Fruit fly (Drosophila melanogaster) ovary, adult (tissue): ENCODE results near the gene unc-13-4A.
A peak's percentile ranks its signal among the peaks of the same experiment; 100 is the strongest.

Experiments used
- CG17801 ChIP-seq: fragments of 200-800 bp; optimal IDR thresholded peaks from 2 replicates; lab custom pipeline; 2019; ENCODE audit warnings: missing biosample characterization, mild to moderate bottlenecking, missing genetic modification characterization, moderate library complexity; ENCODE audit not compliant: partially characterized antibody

Gene unc-13-4A

DNA sequence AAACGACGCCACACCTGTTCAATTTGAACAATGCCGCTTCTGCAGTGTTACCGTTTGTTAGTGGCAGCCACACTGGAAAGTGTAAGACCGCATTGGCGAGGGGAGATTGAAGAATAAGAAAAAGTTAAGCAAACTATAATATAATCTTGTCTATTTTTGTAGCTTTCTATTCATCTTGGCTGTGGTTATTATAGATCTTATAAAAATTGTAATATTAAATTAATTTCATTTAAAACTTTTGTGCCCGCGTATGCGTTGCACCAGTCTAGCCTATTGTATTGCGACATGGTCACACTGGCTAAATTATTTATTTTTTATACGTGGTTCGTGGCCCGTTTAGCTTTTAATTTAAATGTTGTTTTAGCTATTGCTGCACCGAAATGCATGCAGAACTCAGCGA lies 10.7 kb upstream of the unc-13-4A start, which contains the start of the genes RhoGEF4 and Rint1:
Gene RhoGEF4, minus strand, starts transcription at position 64 of the 400 bp plus-strand sequence.
Gene Rint1, plus strand, starts transcription at position 272 of the 400 bp plus-strand sequence.
- peak; percentile 63 for TF ChIP-seq CG17801 (GFP tag; lab: Kevin White, UChicago)

DNA sequence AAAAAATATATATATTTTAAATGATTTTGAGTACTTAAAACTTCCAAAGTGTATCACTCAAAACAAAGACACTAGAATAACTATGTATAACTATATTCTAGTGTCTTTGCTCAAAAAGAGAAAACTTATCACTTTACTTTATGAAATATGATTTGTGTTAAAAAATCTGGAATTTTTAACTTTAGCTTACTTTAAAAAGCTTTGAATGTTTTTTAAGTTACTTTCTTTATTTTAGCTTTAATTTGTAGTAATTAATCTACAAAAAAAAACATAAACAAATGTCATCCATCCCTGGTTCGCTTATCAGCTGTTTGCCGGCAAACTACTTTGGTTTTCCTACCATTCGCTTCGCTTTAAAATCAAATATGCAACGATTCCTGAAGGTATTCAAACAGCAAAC lies 7.1 kb upstream of the unc-13-4A start, which contains the start of gene CG8607:
Gene CG8607, plus strand, starts transcription at position 301 of the 400 bp plus-strand sequence.
- TF ChIP-seq CG17801 (GFP tag; lab: Kevin White, UChicago) = no peak

DNA sequence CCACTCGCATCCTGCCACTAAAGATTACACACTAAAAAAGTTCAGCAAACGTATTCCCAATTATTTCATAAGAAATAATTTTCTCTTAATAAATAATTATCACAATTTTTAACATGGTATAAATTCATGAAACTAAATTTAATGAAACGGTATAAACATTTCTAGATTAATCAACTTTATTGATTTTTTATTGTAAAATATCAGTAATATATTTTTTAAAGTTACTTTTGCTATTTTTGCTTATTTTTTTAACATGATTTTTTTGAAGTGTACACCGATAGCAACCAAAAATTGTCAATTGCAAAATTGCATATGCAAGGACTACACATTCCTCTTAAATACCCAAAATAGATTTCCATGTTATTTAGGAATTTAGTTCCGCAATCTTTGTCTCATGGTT lies 1.4 kb upstream of the unc-13-4A start:
- TF ChIP-seq CG17801 (GFP tag; lab: Kevin White, UChicago) = no peak

DNA sequence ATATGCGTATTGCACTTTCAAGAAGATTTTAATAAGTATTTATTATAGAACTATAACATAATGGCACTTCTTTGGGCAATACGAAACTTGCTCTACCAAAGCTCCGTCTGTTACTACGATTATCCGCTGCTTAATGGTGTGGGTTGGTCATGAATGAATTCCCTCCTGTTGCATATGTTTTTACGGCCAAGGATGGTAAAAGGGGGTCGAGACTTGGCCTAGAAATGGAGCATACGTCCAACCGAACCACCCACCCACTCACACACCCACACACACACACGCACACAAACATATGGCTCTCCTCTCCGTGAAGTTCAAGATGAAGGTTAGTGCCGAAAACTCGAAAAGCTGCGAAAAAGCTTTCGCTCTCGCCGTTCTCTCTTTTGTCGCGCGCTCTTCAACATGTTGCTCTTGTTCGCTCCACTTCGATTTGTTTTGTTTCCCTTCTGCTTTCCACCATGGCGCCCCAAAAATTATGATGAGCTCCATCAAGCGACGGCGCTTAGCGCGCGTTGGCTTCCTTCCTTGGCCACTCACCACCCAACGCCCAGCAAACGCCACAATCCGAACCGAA lies 950 bp upstream of the unc-13-4A start:
- TF ChIP-seq CG17801 (GFP tag; lab: Kevin White, UChicago) = no peak

DNA sequence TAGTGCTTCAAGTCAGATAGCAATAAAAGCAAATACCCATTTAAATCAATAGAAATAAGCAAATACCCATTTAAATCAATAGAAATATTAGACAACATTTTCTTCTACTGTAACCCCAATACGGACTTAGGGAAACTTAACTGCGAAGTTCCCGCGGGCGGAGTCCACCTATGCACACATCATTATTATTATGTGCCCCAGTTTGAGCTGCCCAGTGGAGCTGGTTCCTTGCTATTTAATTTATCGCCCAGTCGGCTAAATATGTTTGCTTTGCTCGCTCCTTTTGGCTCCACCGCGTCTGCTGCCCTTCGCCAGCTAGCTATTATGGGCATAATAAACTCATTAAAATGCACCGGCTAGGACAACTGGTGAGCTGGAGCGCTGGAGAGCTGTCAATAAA lies 12.0 kb downstream of the unc-13-4A start:
- no peak for TF ChIP-seq CG17801 (GFP tag; lab: Kevin White, UChicago)

DNA sequence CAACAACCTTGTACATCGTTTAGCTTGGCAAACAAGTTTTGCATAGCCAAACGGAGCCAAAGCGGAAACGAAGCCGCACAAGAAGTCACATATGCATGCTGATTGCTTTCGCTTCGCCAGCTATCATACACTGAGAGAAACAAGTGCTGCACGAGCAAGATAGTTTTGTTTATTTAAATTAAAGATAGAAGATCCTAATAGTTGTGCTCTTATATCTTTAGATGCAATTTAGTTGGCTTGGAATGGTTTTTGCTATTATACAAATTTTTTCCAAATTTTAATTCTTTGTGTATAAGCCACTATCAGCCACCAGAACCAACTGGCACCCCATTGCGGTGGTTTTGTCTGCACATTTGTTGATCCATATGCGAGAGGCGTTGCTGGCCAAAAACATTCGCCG lies 29.2 kb downstream of the unc-13-4A start:
- TF ChIP-seq CG17801 (GFP tag; lab: Kevin White, UChicago) = no peak

DNA sequence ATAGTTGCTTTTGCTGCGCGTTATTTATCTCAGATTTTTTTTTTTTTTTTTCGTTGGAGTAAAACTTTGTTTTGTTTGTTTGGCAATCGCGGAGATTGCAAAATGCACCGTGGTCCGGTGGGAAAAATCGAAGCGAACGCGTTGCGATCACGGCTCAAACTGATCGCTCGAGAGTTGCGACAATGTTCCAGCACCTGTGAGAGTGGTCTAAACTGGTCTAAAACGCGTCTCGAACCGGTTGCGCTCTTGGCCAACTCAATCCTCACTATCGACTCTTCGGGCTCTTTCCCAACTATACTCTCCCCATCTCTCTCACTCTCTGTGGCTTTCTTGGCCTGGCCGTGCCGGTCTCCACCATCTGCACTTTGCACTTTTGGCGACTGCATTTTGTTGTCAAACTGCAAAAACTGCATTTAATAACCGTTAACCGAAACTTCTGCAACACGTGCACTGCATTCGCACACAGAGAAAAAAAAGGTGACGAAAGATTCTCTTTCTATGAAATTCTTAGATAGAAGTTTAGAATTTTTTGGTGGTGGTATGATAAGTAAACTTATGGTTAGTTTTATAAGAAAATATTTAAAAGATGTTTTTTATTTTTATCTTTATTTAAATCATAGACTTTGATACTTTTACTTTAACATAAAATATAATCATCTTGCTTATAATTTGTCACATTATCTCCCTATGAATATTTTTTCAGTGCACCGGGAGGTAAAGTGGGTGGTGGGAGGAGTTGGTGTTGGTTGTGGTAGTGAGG lies 48.8 kb downstream of the unc-13-4A start, which contains the start of gene CG14830:
Gene CG14830, minus strand, starts transcription at position 164 of the 760 bp plus-strand sequence.
- TF ChIP-seq CG17801 (GFP tag; lab: Kevin White, UChicago) = peak; percentile 24

DNA sequence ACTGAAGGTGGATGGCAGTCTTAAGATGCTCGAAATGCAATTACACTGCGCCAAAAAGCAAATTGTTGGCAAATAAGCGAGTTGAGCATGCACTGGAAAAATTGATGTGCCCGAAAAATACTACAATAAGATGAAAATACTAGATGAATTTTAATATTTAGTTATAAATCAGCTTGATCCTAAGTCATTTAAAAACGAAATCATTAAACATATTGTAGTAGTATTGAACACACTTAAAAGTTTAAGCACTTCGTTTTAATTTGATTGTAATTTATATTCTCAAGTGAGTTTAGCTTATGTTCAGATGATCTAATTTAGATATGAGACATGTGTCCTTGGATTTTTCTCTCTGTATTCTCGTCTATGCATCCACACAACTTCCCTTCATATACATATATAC lies 50.2 kb downstream of the unc-13-4A start:
- no peak for TF ChIP-seq CG17801 (GFP tag; lab: Kevin White, UChicago)

DNA sequence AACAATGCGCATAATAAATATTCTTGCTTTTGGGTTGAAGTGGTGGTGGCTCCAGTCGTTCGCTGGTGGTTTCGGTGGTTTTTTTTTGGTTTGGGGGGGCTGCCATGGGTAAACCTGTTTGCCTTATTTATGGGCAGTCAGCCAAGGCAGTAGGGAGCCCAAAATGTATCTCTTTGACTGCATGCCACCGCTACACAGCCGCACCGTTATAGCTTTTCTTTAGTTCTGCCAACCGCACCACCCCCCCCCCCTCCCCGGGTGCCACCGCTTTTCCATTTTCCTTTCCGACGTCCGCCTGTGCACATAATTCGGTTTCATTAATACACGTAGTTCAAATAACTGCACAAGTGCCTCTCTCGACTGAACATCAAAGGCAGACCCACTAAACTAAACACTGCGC lies 54.4 kb downstream of the unc-13-4A start:
- TF ChIP-seq CG17801 (GFP tag; lab: Kevin White, UChicago) = no peak

DNA sequence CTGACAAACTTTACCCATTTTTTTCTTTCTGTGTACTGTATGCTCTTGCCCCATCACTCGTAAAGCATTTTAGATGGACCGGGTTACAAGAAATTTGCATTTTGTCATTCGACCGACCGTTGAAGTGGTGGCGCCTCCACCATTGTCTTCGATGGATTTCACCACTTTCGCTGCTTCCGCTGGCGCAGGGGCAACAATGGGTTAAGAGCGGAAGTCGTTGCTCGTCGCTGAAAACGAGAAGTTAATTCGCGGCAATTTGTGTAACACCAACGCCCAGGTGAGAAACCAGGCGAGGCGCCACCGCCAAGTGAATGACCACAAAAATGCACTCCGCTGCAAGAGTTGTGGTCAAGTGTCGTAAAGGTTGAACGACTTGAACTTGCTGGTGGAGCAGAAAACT lies 58.0 kb downstream of the unc-13-4A start:
- TF ChIP-seq CG17801 (GFP tag; lab: Kevin White, UChicago) = no peak

DNA sequence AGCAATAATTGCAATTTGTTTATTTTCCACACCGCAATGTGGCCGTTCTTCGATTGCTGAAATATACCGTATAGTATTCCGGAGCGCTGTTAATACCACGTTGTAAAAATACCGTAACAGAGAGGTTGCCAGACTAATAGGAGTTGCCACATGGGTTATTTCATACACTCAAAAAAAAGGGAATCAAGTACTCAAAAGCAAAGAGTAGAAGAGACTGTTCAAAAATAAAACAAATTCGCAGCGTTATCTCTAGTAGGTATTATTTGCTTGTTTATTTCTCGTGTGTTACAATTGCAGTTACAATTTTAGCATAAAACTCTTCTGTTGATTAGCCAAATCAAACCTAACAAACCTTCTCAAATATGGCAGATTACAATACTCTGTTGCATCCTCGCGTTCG lies 62.2 kb downstream of the unc-13-4A start, which contains the start of gene MED4:
Gene MED4, minus strand, starts transcription at position 59 of the 400 bp plus-strand sequence.
- TF ChIP-seq CG17801 (GFP tag; lab: Kevin White, UChicago) = peak; percentile 47

DNA sequence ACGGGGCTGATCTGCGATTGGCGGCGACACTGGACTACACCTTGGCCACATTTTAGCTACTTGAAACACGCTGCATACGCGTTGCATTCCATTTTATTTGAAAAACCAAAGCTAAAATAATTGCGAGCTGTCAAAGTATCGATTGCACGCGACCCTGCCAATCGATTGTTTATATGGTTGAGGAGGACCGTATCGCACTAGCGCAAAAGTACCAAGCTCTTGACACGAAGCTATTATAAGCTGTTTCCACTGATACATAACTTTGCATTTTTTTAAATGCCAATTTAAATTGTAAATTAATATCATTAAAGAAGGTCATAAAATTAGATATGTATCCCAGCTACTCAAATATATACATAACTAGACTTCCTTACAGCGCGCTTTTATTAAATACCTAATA lies 63.5 kb downstream of the unc-13-4A start, which contains the start of gene Cdc27:
Gene Cdc27, minus strand, starts transcription at position 174 of the 400 bp plus-strand sequence.
- TF ChIP-seq CG17801 (GFP tag; lab: Kevin White, UChicago) = peak; percentile 15

DNA sequence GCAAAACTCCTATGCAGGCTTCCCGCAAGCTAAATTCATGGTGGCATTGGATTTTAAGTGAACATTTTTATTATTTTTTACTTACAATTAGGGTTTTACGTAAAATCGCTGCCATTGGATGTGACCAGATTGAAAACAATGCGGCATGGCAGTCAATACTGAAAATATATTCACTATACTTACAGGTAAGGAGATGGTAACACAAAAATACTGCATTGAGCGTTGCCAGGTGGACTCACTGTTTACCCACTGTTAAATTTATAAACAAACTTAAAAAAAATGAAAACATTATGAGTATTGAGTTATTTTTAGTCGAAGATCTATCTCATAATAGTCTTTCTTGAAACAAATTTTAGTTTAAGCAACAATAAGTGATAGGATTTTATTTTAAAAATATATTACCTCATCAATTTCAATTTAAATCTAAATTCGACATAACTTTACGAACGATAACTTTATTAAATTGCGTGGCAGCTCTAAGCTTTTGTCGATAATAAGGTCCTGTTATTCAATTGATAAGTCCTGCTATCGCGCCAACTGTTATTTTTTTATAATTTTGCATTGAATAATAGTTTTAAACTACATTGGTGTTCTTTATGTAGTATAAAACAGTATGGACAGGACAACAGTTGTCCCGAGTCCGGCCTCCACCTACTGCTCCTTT lies 68.8 kb downstream of the unc-13-4A start, which contains the start of the genes mRpL50 and mei-P22:
Gene mRpL50, minus strand, starts transcription at position 159 of the 664 bp plus-strand sequence.
Gene mei-P22, plus strand, starts transcription at position 614 of the 664 bp plus-strand sequence.
- peak; percentile 6 for TF ChIP-seq CG17801 (GFP tag; lab: Kevin White, UChicago)

DNA sequence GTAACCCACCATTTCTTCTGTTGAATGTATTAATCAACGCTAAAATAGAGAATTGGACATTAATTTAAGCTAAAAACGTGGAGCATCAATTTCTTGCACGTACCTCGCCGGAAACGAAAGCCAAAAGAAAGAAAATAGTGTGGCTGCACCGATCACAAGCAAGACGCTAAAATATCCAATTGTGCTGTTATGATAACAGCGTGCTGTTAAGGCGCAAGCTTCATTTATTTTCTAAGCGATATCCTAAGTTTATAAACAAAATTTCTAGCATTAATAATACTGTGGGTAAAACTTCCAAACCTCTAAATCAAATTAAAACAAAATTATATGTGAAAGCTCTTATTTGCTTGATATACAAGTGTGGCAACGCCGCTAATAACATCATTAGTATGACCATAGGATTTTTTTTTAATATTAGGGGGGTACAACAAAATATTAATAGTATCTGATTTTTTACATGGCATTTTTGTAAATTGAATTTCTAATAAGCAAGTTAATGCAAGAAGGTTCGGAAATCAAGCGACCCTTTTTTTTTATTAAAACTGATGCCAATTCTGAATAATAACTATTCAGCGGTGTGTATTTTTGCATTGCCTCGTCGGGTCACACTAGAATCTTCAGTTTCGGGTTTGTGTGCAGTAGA lies 71.4 kb downstream of the unc-13-4A start, which contains the start of the genes RpL18 and Neos:
Gene RpL18, minus strand, starts transcription at position 135 of the 643 bp plus-strand sequence.
Gene Neos, plus strand, starts transcription at position 412 of the 643 bp plus-strand sequence.
- TF ChIP-seq CG17801 (GFP tag; lab: Kevin White, UChicago) = peak; percentile 83
